Worm (Caenorhabditis elegans): ENCODE measurements around the gene ZK105.5.

ZK105.5 gene

ce11 chrV:7735319-7735718, 17.8 kb upstream of the ZK105.5 start, which contains the start of gene srr-10:
TSS of gene srr-10 (plus strand) at chrV:7735619.
- no peak for TF ChIP-seq tbx-37 (GFP tag; conservative IDR thresholded peaks at IDR 0.05)
- TF ChIP-seq hmbx-1 (tag; optimal IDR thresholded peaks at IDR 0.05) = no peak
- no peak for TF ChIP-seq scrt-1 (GFP tag; IDR thresholded peaks at IDR 0.05)
- TF ChIP-seq flt-1 (GFP tag; IDR thresholded peaks at IDR 0.05) = no peak
- no peak for TF ChIP-seq ama-1 (optimal IDR thresholded peaks at IDR 0.05)
- no peak for TF ChIP-seq ceh-36 (tag; optimal IDR thresholded peaks at IDR 0.05)
- no peak for TF ChIP-seq hmg-4 (GFP tag; optimal IDR thresholded peaks at IDR 0.05)
- TF ChIP-seq ets-7 (tag; optimal IDR thresholded peaks at IDR 0.05) = no peak
- TF ChIP-seq tra-4 (tag; optimal IDR thresholded peaks at IDR 0.05) = no peak
- TF ChIP-seq tbx-11 (GFP tag; IDR thresholded peaks at IDR 0.05) = no peak
- TF ChIP-seq F13C5.2 (tag; optimal IDR thresholded peaks at IDR 0.05) = no peak
- no peak for TF ChIP-seq aly-1 (tag; optimal IDR thresholded peaks at IDR 0.05)
- no peak for TF ChIP-seq ceh-13 (GFP tag; optimal IDR thresholded peaks at IDR 0.05)
- no peak for TF ChIP-seq B0310.2 (tag; optimal IDR thresholded peaks at IDR 0.05)
- no peak for TF ChIP-seq pes-1 (GFP tag; IDR thresholded peaks at IDR 0.05)

- peak; percentile 63 for TF ChIP-seq F13C5.2 (tag; optimal IDR thresholded peaks at IDR 0.05)
- no peak for TF ChIP-seq scrt-1 (GFP tag; IDR thresholded peaks at IDR 0.05)
- no peak for TF ChIP-seq flt-1 (GFP tag; IDR thresholded peaks at IDR 0.05)
- TF ChIP-seq tbx-11 (GFP tag; IDR thresholded peaks at IDR 0.05) = no peak
These were observed 17.4 kb upstream of the ZK105.5 start, which contains the start of gene clic-1 for ce11 chrV:7734909-7735308. TSS of gene clic-1 (minus strand) at chrV:7734911.

- TF ChIP-seq hmg-4 (GFP tag; optimal IDR thresholded peaks at IDR 0.05) (no peak), aly-1 (tag; optimal IDR thresholded peaks at IDR 0.05) (no peak), pes-1 (GFP tag; IDR thresholded peaks at IDR 0.05) (no peak), ets-7 (tag; optimal IDR thresholded peaks at IDR 0.05) (no peak), tbx-37 (GFP tag; conservative IDR thresholded peaks at IDR 0.05) (no peak), tra-4 (tag; optimal IDR thresholded peaks at IDR 0.05) (no peak)
These were observed 15.8 kb upstream of the ZK105.5 start for ce11 chrV:7733240-7733765.

ce11 chrV:7730488-7730887, 13.0 kb upstream of the ZK105.5 start:
- TF ChIP-seq tbx-37 (GFP tag; conservative IDR thresholded peaks at IDR 0.05) = 0 out of 2 replicates have a peak, but pooled peaks have one; percentile 18
- TF ChIP-seq hmg-4 (GFP tag; optimal IDR thresholded peaks at IDR 0.05) = no peak
- peak; percentile 37; the same call in 1 of the 2 replicates for TF ChIP-seq pes-1 (GFP tag; IDR thresholded peaks at IDR 0.05)
- TF ChIP-seq B0310.2 (tag; optimal IDR thresholded peaks at IDR 0.05) = peak; percentile 8
- TF ChIP-seq ceh-13 (GFP tag; optimal IDR thresholded peaks at IDR 0.05) = no peak
- no peak for TF ChIP-seq flt-1 (GFP tag; IDR thresholded peaks at IDR 0.05)
- peak; percentile 25 for TF ChIP-seq ceh-36 (tag; optimal IDR thresholded peaks at IDR 0.05)
- no peak for TF ChIP-seq sea-1 (GFP tag; conservative IDR thresholded peaks at IDR 0.05)

- TF ChIP-seq B0310.2 (tag; optimal IDR thresholded peaks at IDR 0.05) = no peak
- no peak for TF ChIP-seq ama-1 (optimal IDR thresholded peaks at IDR 0.05)
- TF ChIP-seq pes-1 (GFP tag; IDR thresholded peaks at IDR 0.05) = no peak
- TF ChIP-seq flt-1 (GFP tag; IDR thresholded peaks at IDR 0.05) = no peak
- TF ChIP-seq hmg-4 (GFP tag; optimal IDR thresholded peaks at IDR 0.05) = no peak
- no peak for TF ChIP-seq ceh-36 (tag; optimal IDR thresholded peaks at IDR 0.05)
- TF ChIP-seq ceh-13 (GFP tag; optimal IDR thresholded peaks at IDR 0.05) = no peak
- TF ChIP-seq scrt-1 (GFP tag; IDR thresholded peaks at IDR 0.05) = no peak
- no peak for TF ChIP-seq ets-7 (tag; optimal IDR thresholded peaks at IDR 0.05)
- no peak for TF ChIP-seq sea-1 (GFP tag; conservative IDR thresholded peaks at IDR 0.05)
These were observed 11.1 kb upstream of the ZK105.5 start, which contains the start of gene Y97E10C.1 for ce11 chrV:7728679-7729027. TSS of gene Y97E10C.1 (plus strand) at chrV:7728879.

ce11 chrV:7728003-7728678, 10.6 kb upstream of the ZK105.5 start:
- TF ChIP-seq hnd-1 (tag; optimal IDR thresholded peaks at IDR 0.05) (no peak), hmbx-1 (tag; optimal IDR thresholded peaks at IDR 0.05) (no peak), tbx-11 (GFP tag; IDR thresholded peaks at IDR 0.05) (no peak), ets-7 (tag; optimal IDR thresholded peaks at IDR 0.05) (no peak)

- TF ChIP-seq hmg-4 (GFP tag; optimal IDR thresholded peaks at IDR 0.05) = no peak
- no peak for TF ChIP-seq tbx-11 (GFP tag; IDR thresholded peaks at IDR 0.05)
- no peak for TF ChIP-seq hmbx-1 (tag; optimal IDR thresholded peaks at IDR 0.05)
- TF ChIP-seq tra-4 (tag; optimal IDR thresholded peaks at IDR 0.05) = no peak
- TF ChIP-seq scrt-1 (GFP tag; IDR thresholded peaks at IDR 0.05) = no peak
- TF ChIP-seq ceh-36 (tag; optimal IDR thresholded peaks at IDR 0.05) = no peak
- TF ChIP-seq aly-1 (tag; optimal IDR thresholded peaks at IDR 0.05) = no peak
- TF ChIP-seq hnd-1 (tag; optimal IDR thresholded peaks at IDR 0.05) = no peak
- no peak for TF ChIP-seq sea-1 (GFP tag; conservative IDR thresholded peaks at IDR 0.05)
- TF ChIP-seq pes-1 (GFP tag; IDR thresholded peaks at IDR 0.05) = no peak
- TF ChIP-seq flt-1 (GFP tag; IDR thresholded peaks at IDR 0.05) = no peak
- TF ChIP-seq ets-7 (tag; optimal IDR thresholded peaks at IDR 0.05) = no peak
- no peak for TF ChIP-seq tbx-37 (GFP tag; conservative IDR thresholded peaks at IDR 0.05)
- no peak for TF ChIP-seq ceh-13 (GFP tag; optimal IDR thresholded peaks at IDR 0.05)
- TF ChIP-seq B0310.2 (tag; optimal IDR thresholded peaks at IDR 0.05) = no peak
- TF ChIP-seq ama-1 (optimal IDR thresholded peaks at IDR 0.05) = no peak
- TF ChIP-seq F13C5.2 (tag; optimal IDR thresholded peaks at IDR 0.05) = no peak
These were observed 9.4 kb upstream of the ZK105.5 start for ce11 chrV:7726927-7727326.

- TF ChIP-seq hmg-4 (GFP tag; optimal IDR thresholded peaks at IDR 0.05) (no peak), scrt-1 (GFP tag; IDR thresholded peaks at IDR 0.05) (no peak), ceh-36 (tag; optimal IDR thresholded peaks at IDR 0.05) (no peak), tbx-11 (GFP tag; IDR thresholded peaks at IDR 0.05) (no peak), pes-1 (GFP tag; IDR thresholded peaks at IDR 0.05) (no peak), ets-7 (tag; optimal IDR thresholded peaks at IDR 0.05) (no peak), tra-4 (tag; optimal IDR thresholded peaks at IDR 0.05) (no peak), flt-1 (GFP tag; IDR thresholded peaks at IDR 0.05) (no peak), F13C5.2 (tag; optimal IDR thresholded peaks at IDR 0.05) (no peak), hmbx-1 (tag; optimal IDR thresholded peaks at IDR 0.05) (no peak), ama-1 (optimal IDR thresholded peaks at IDR 0.05) (no peak), ceh-13 (GFP tag; optimal IDR thresholded peaks at IDR 0.05) (no peak), tbx-37 (GFP tag; conservative IDR thresholded peaks at IDR 0.05) (no peak), sea-1 (GFP tag; conservative IDR thresholded peaks at IDR 0.05) (no peak), B0310.2 (tag; optimal IDR thresholded peaks at IDR 0.05) (no peak), aly-1 (tag; optimal IDR thresholded peaks at IDR 0.05) (no peak), hnd-1 (tag; optimal IDR thresholded peaks at IDR 0.05) (no peak)
These were observed 8.7 kb upstream of the ZK105.5 start for ce11 chrV:7726202-7726601.

Data from whole organism, early embryonic.